Fruit fly (Drosophila melanogaster): ENCODE results near the gene Saysd1.
A peak's percentile ranks its signal among the peaks of the same experiment; 100 is the strongest.

Gene Saysd1

dm6 chr3R:25247379-25247869 is 32.4 kb upstream of the Saysd1 start, which contains the start of the genes RpS27 and Nup37 (continued):
- TF ChIP-seq unc-4 (GFP tag; IDR thresholded peaks at IDR 0.05; ENCODE audit: partially characterized antibody) (0 out of 2 replicates have a peak, but pooled peaks have one; percentile 21), sd (tag; optimal IDR thresholded peaks at IDR 0.05) (peak; percentile 83), CG30403 (GFP tag; optimal IDR thresholded peaks at IDR 0.05) (peak; percentile 96), Nf-YA (GFP tag; IDR thresholded peaks at IDR 0.05) (peak; percentile 93), CG17361 (GFP tag; IDR thresholded peaks at IDR 0.05) (peak; percentile 99), CG34376 (GFP tag; optimal IDR thresholded peaks at IDR 0.05) (peak; percentile 100), Mrtf (GFP tag; IDR thresholded peaks at IDR 0.05) (peak; percentile 96), CG8924 (tag; optimal IDR thresholded peaks at IDR 0.05) (peak; percentile 93), nom (GFP tag; optimal IDR thresholded peaks at IDR 0.05) (peak; percentile 95), al (GFP tag; IDR thresholded peaks at IDR 0.05) (peak; percentile 95), Bteb2 (GFP tag; optimal IDR thresholded peaks at IDR 0.05) (peak; percentile 97), CG8388 (GFP tag; optimal IDR thresholded peaks at IDR 0.05) (peak; percentile 89), Dad (GFP tag; optimal IDR thresholded peaks at IDR 0.05) (peak; percentile 99), CG10431 (GFP tag; optimal IDR thresholded peaks at IDR 0.05) (peak; percentile 98), CG1529 (GFP tag; optimal IDR thresholded peaks at IDR 0.05) (peak; percentile 96), Optix (GFP tag; IDR thresholded peaks at IDR 0.05) (peak; percentile 96), CG13424 (tag; optimal IDR thresholded peaks at IDR 0.05) (peak; percentile 88), CG6175 (GFP tag; IDR thresholded peaks at IDR 0.05) (peak; percentile 98), CG7839 (tag; optimal IDR thresholded peaks at IDR 0.05) (peak; percentile 96), CG11560 (tag; IDR thresholded peaks at IDR 0.05) (peak; percentile 89), CG13296 (GFP tag; optimal IDR thresholded peaks at IDR 0.05) (peak; percentile 98), knrl (GFP tag; IDR thresholded peaks at IDR 0.05; ENCODE audit: partially characterized antibody) (0 out of 3 replicates have a peak, but pooled peaks have one; percentile 44), run (tag; optimal IDR thresholded peaks at IDR 0.05) (peak; percentile 90), CG2678 (tag; optimal IDR thresholded peaks at IDR 0.05) (peak; percentile 92), MBD-R2 (GFP tag; IDR thresholded peaks at IDR 0.05) (peak; percentile 86), Eip74EF (GFP tag; optimal IDR thresholded peaks at IDR 0.05) (peak in 1 of 2 experiments; percentile 93), schlank (tag; optimal IDR thresholded peaks at IDR 0.05) (peak; percentile 99), zf30C (GFP tag; optimal IDR thresholded peaks at IDR 0.05) (peak; percentile 61), CG15601 (tag; optimal IDR thresholded peaks at IDR 0.05) (peak; percentile 94), MESR4 (GFP tag; optimal IDR thresholded peaks at IDR 0.05) (peak; percentile 99), H15 (GFP tag; IDR thresholded peaks at IDR 0.05) (peak; percentile 97), CG3995 (GFP tag; optimal IDR thresholded peaks at IDR 0.05) (peak; percentile 89), CG7786 (GFP tag; optimal IDR thresholded peaks at IDR 0.05) (peak; percentile 98), CG31224 (GFP tag; IDR thresholded peaks at IDR 0.05) (peak; percentile 93), D19A (tag; optimal IDR thresholded peaks at IDR 0.05) (peak; percentile 77), HHEX (GFP tag; optimal IDR thresholded peaks at IDR 0.05) (peak; percentile 99), Doc3 (GFP tag; IDR thresholded peaks at IDR 0.05; ENCODE audit: partially characterized antibody) (no peak), Opbp (GFP tag; IDR thresholded peaks at IDR 0.05; ENCODE audit: partially characterized antibody) (peak; percentile 100), crc (GFP tag; optimal IDR thresholded peaks at IDR 0.05) (peak; percentile 97), h (optimal IDR thresholded peaks at IDR 0.05) (no peak), caup (GFP tag; optimal IDR thresholded peaks at IDR 0.05; ENCODE audit: severe bottlenecking) (peak; percentile 100), emc (GFP tag; optimal IDR thresholded peaks at IDR 0.05) (peak; percentile 99), NfI (GFP tag; optimal IDR thresholded peaks at IDR 0.05) (peak; percentile 100), Hr39 (optimal IDR thresholded peaks at IDR 0.05) (no peak), sens (GFP tag) (peak; percentile 99), vvl (GFP tag; IDR thresholded peaks at IDR 0.05) (peak; percentile 98), grn (GFP tag; optimal IDR thresholded peaks at IDR 0.05) (peak; percentile 96), sob (GFP tag; IDR thresholded peaks at IDR 0.05) (peak; percentile 99), croc (GFP tag; conservative IDR thresholded peaks at IDR 0.05) (peak; percentile 88), nau (GFP tag; optimal IDR thresholded peaks at IDR 0.05) (peak; percentile 98)

Data from whole organism, embryonic.